Fruit fly (Drosophila melanogaster) whole organism, adult: ENCODE data around the gene Ca-Ma2d.

Experiments
- CG11617 ChIP-seq: fragments of 200-800 bp; sonication (Bioruptor generic); optimal IDR thresholded peaks from 2 replicates; lab custom pipeline; 2017; ENCODE audit warnings: mild to moderate bottlenecking, missing biosample characterization, missing genetic modification reagents, missing genetic modification characterization
- CG12768 ChIP-seq: fragments of 200-800 bp; sonication (Bioruptor generic); optimal IDR thresholded peaks from 2 replicates; lab custom pipeline; 2017; ENCODE audit warnings: missing biosample characterization, missing genetic modification characterization, mild to moderate bottlenecking, moderate library complexity, missing genetic modification reagents
- CG14711 ChIP-seq: fragments of 200-800 bp; sonication (Bioruptor generic); optimal IDR thresholded peaks from 2 replicates; lab custom pipeline; 2018; ENCODE audit warnings: missing biosample characterization, mild to moderate bottlenecking, missing genetic modification characterization, moderate library complexity
- CG1620 ChIP-seq: fragments of 200-800 bp; sonication (Bioruptor generic); optimal IDR thresholded peaks from 2 replicates; lab custom pipeline; 2016; ENCODE audit warnings: missing biosample characterization, missing genetic modification characterization
- CG33017 ChIP-seq: fragments of 200-800 bp; sonication (Bioruptor generic); optimal IDR thresholded peaks from 2 replicates; lab custom pipeline; 2018; ENCODE audit warnings: missing biosample characterization, mild to moderate bottlenecking, missing genetic modification characterization, moderate library complexity
- CG5204 ChIP-seq: fragments of 200-800 bp; sonication (Bioruptor generic); optimal IDR thresholded peaks from 2 replicates; lab custom pipeline; 2016; ENCODE audit warnings: missing biosample characterization, missing genetic modification characterization
- CG7045 ChIP-seq: fragments of 200-800 bp; sonication (Bioruptor generic); optimal IDR thresholded peaks from 2 replicates; lab custom pipeline; 2017; ENCODE audit warnings: missing biosample characterization, mild to moderate bottlenecking, missing genetic modification characterization
- CG7101 ChIP-seq: fragments of 200-800 bp; sonication (Bioruptor generic); optimal IDR thresholded peaks from 2 replicates; lab custom pipeline; 2018; ENCODE audit warnings: missing biosample characterization, mild to moderate bottlenecking, missing genetic modification characterization, moderate library complexity
- Clk ChIP-seq: fragments of 200-800 bp; sonication (Bioruptor generic); optimal IDR thresholded peaks from 2 replicates; lab custom pipeline; 2017; ENCODE audit warnings: missing biosample characterization, missing genetic modification characterization
- Crg-1 ChIP-seq: fragments of 200-800 bp; sonication (Bioruptor generic); optimal IDR thresholded peaks from 2 replicates; lab custom pipeline; 2016; ENCODE audit warnings: missing biosample characterization, missing genetic modification characterization
- Hr96 ChIP-seq: fragments of 200-800 bp; sonication (Bioruptor generic); optimal IDR thresholded peaks from 2 replicates; lab custom pipeline; 2016; ENCODE audit warnings: missing biosample characterization, missing genetic modification characterization
- Mnt ChIP-seq: fragments of 200-800 bp; sonication (Bioruptor generic); optimal IDR thresholded peaks from 2 replicates; lab custom pipeline; 2016; ENCODE audit warnings: missing biosample characterization, mild to moderate bottlenecking, missing genetic modification characterization
- bab1 ChIP-seq: fragments of 200-800 bp; sonication (Bioruptor generic); optimal IDR thresholded peaks from 3 replicates; lab custom pipeline; 2019; ENCODE audit warnings: missing biosample characterization, mild to moderate bottlenecking, missing genetic modification characterization, moderate library complexity
- cic ChIP-seq: fragments of 200-800 bp; sonication (Bioruptor generic); optimal IDR thresholded peaks from 2 replicates; lab custom pipeline; 2017; ENCODE audit warnings: missing biosample characterization, mild to moderate bottlenecking, missing genetic modification characterization, moderate library complexity
- cnc ChIP-seq, 2 experiments: fragments of >200 bp; optimal IDR thresholded peaks; 2 replicates each; lab custom pipeline; 2017
- kay ChIP-seq: fragments of 200-800 bp; sonication (Bioruptor generic); peaks from one replicate; lab custom pipeline; 2016; ENCODE audit warnings: missing biosample characterization, missing genetic modification characterization, borderline replicate concordance
- ovo ChIP-seq: fragments of 200-800 bp; sonication (Bioruptor generic); optimal IDR thresholded peaks from 2 replicates; lab custom pipeline; 2016; ENCODE audit warnings: missing biosample characterization, missing genetic modification characterization
- pad ChIP-seq: fragments of 200-800 bp; sonication (Bioruptor generic); optimal IDR thresholded peaks from 3 replicates; lab custom pipeline; 2017; ENCODE audit warnings: missing biosample characterization, missing genetic modification characterization, mild to moderate bottlenecking, moderate library complexity, missing genetic modification reagents
- tj ChIP-seq: fragments of 200-800 bp; sonication (Bioruptor generic); optimal IDR thresholded peaks from 3 replicates; lab custom pipeline; 2017; ENCODE audit warnings: missing biosample characterization, mild to moderate bottlenecking, missing genetic modification characterization, moderate library complexity
- toe ChIP-seq: fragments of 200-800 bp; sonication (Bioruptor generic); optimal IDR thresholded peaks from 2 replicates; lab custom pipeline; 2016; ENCODE audit warnings: missing biosample characterization, missing genetic modification characterization

The Ca-Ma2d gene

DNA sequence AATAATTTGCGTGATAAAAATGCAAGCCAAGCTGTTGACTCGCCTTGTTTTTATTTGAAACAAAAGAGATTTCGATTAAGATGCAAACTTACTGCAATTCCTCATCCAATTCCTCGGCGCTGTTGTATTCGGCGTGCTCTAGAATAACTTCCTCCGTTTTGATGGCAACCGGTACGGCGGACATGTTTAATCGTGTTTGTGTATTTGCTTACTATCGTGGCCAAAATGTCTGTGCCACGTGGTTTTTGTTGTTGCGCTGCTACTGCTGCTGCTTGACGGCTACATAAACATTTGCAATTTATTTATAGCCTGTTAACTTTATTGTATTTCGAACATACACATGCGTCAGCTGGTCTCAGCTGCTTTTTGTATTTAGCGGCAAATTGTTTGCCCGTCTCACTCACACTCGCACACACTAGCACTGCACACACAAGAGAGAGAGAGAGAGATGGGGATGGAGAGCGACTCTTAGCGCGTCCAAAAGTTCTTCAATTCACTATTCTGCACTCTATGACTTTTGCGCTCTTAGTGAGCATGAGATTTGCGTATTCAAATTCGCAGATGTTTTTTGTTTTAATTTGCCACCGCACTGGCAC, 55.8 kb downstream of the Ca-Ma2d start:
- TF ChIP-seq tj (GFP tag; lab: Kevin White, UChicago), result no peak
- no peak for TF ChIP-seq CG14711
- TF ChIP-seq cic, result no peak
- TF ChIP-seq Hr96 (GFP tag; lab: Kevin White, UChicago), result no peak
- no peak for TF ChIP-seq CG33017 (tag; lab: Kevin White, UChicago)
- no peak for TF ChIP-seq ovo (GFP tag; lab: Kevin White, UChicago)
- TF ChIP-seq Crg-1 (GFP tag; lab: Kevin White, UChicago), result no peak
- no peak for TF ChIP-seq Clk (GFP tag; lab: Kevin White, UChicago)
- TF ChIP-seq CG7101 (tag; lab: Kevin White, UChicago), result no peak
- TF ChIP-seq Mnt, result no peak
- no peak for TF ChIP-seq CG5204 (GFP tag; lab: Kevin White, UChicago)
- TF ChIP-seq CG1620 (GFP tag; lab: Kevin White, UChicago), result no peak
- no peak for TF ChIP-seq CG7045 (GFP tag; lab: Kevin White, UChicago)
- TF ChIP-seq bab1 (GFP tag; lab: Kevin White, UChicago), result no peak
- TF ChIP-seq CG11617, result no peak

dm6 chr2L:16287602-16288392, 56.5 kb downstream of the Ca-Ma2d start, which contains the start of the genes crp and pkaap:
TSS of gene crp (minus strand) at chr2L:16287730.
TSS of gene pkaap (plus strand) at chr2L:16288290.
- TF ChIP-seq toe (peak; percentile 92), Mnt (peak; percentile 91), tj (GFP tag; lab: Kevin White, UChicago) (peak; percentile 60), pad (GFP tag; lab: Kevin White, UChicago) (peak; percentile 73), CG7045 (GFP tag; lab: Kevin White, UChicago) (peak; percentile 67), Clk (GFP tag; lab: Kevin White, UChicago) (peak; percentile 63), CG14711 (peak; percentile 69), Crg-1 (GFP tag; lab: Kevin White, UChicago) (peak; percentile 94), CG33017 (tag; lab: Kevin White, UChicago) (peak; percentile 40), ovo (GFP tag; lab: Kevin White, UChicago) (peak; percentile 93), Hr96 (GFP tag; lab: Kevin White, UChicago) (peak; percentile 91), CG1620 (GFP tag; lab: Kevin White, UChicago) (peak; percentile 96), cic (peak; percentile 82), CG11617 (peak; percentile 58), bab1 (GFP tag; lab: Kevin White, UChicago) (peak; percentile 64), CG12768 (GFP tag; lab: Kevin White, UChicago) (peak; percentile 77), cnc (optimal IDR thresholded peaks at IDR 0.05; lab: Kevin White, UChicago) (no peak), CG7101 (tag; lab: Kevin White, UChicago) (peak; percentile 73), kay (GFP tag; lab: Kevin White, UChicago) (peak; percentile 97), CG5204 (GFP tag; lab: Kevin White, UChicago) (no peak)

DNA sequence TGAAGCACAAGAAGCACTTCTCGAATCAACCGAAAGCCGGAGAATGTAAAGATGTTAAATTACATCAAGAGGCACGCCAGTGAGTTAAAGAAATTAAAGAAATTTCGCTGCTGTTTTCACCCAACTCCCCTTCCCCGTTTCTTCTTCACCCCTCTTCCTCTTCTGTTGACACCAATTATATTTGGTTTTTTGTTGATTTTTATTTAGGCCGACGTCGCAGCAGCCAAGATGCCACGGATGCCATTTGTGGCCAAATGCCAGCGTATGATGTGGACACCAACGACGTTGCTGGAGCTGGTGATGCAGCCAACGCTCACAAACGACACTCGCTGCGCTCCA, 57.1 kb downstream of the Ca-Ma2d start:
- TF ChIP-seq CG1620 (GFP tag; lab: Kevin White, UChicago) (no peak), cnc (optimal IDR thresholded peaks at IDR 0.05; lab: Kevin White, UChicago) (no peak), kay (GFP tag; lab: Kevin White, UChicago) (no peak), cic (no peak), tj (GFP tag; lab: Kevin White, UChicago) (no peak), bab1 (GFP tag; lab: Kevin White, UChicago) (no peak), pad (GFP tag; lab: Kevin White, UChicago) (no peak), Clk (GFP tag; lab: Kevin White, UChicago) (no peak), CG7045 (GFP tag; lab: Kevin White, UChicago) (no peak), CG14711 (no peak), CG33017 (tag; lab: Kevin White, UChicago) (no peak), CG11617 (no peak), Crg-1 (GFP tag; lab: Kevin White, UChicago) (no peak), Mnt (no peak), CG7101 (tag; lab: Kevin White, UChicago) (no peak), CG12768 (GFP tag; lab: Kevin White, UChicago) (no peak), ovo (GFP tag; lab: Kevin White, UChicago) (no peak), toe (no peak), Hr96 (GFP tag; lab: Kevin White, UChicago) (no peak), CG5204 (GFP tag; lab: Kevin White, UChicago) (no peak)

DNA sequence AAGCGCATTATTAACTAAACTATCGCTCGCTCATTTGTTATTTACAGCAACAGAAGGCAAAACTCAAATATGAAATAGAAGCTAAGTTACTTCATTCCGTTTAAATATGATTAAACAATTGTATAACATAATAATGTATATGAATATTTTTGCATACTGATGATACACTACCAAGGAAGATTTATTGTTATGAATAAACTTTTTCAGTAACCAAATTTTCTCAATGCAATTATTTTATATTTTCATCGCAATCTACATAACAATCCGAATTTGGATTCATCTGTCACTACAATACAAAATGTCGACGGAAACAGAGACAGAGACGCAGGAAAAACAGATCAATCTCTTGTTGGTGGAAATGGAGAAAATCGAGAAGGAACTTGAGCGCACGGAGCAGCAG, 59.7 kb downstream of the Ca-Ma2d start, which contains the start of gene CG17329:
Gene CG17329 (plus strand): TSS at position 301 of the 400 bp plus-strand sequence.
- TF ChIP-seq toe, result no peak
- TF ChIP-seq Mnt, result no peak
- no peak for TF ChIP-seq Clk (GFP tag; lab: Kevin White, UChicago)
- no peak for TF ChIP-seq CG12768 (GFP tag; lab: Kevin White, UChicago)
- no peak for TF ChIP-seq CG14711
- no peak for TF ChIP-seq CG1620 (GFP tag; lab: Kevin White, UChicago)
- TF ChIP-seq ovo (GFP tag; lab: Kevin White, UChicago), result no peak
- TF ChIP-seq tj (GFP tag; lab: Kevin White, UChicago), result no peak
- TF ChIP-seq CG11617, result no peak
- TF ChIP-seq bab1 (GFP tag; lab: Kevin White, UChicago), result no peak
- TF ChIP-seq CG7101 (tag; lab: Kevin White, UChicago), result no peak
